Fruit fly (Drosophila melanogaster): ENCODE results near the gene ppan.

ppan gene

dm6 chr3R:21151090-21151870, 35.2 kb downstream of the ppan start (continued):
- TF ChIP-seq CG3995 (GFP tag; optimal IDR thresholded peaks at IDR 0.05) = no peak
- no peak for TF ChIP-seq CG7928 (GFP tag; optimal IDR thresholded peaks at IDR 0.05)
- TF ChIP-seq CG12104 (GFP tag; optimal IDR thresholded peaks at IDR 0.05) = no peak
- TF ChIP-seq row (GFP tag; IDR thresholded peaks at IDR 0.05) = peak; percentile 76
- no peak for TF ChIP-seq bigmax (GFP tag; optimal IDR thresholded peaks at IDR 0.05)
- peak; percentile 54 for TF ChIP-seq Chrac-16 (GFP tag; optimal IDR thresholded peaks at IDR 0.05)
- TF ChIP-seq Optix (GFP tag; IDR thresholded peaks at IDR 0.05) = no peak
- TF ChIP-seq CG33213 (GFP tag; optimal IDR thresholded peaks at IDR 0.05) = no peak
- TF ChIP-seq CG15073 (GFP tag; optimal IDR thresholded peaks at IDR 0.05) = no peak
- no peak for TF ChIP-seq Gsc (GFP tag; IDR thresholded peaks at IDR 0.05)
- peak; percentile 59 for TF ChIP-seq gro (GFP tag; optimal IDR thresholded peaks at IDR 0.05)
- TF ChIP-seq CG2678 (tag; optimal IDR thresholded peaks at IDR 0.05) = peak; percentile 80
- TF ChIP-seq bab2 (GFP tag; optimal IDR thresholded peaks at IDR 0.05) = peak; percentile 68
- peak; percentile 50 for TF ChIP-seq CG12071 (GFP tag; optimal IDR thresholded peaks at IDR 0.05)
- peak; percentile 23 for TF ChIP-seq Max (GFP tag; optimal IDR thresholded peaks at IDR 0.05)
- TF ChIP-seq CG12744 (GFP tag; optimal IDR thresholded peaks at IDR 0.05) = no peak
- no peak for TF ChIP-seq CG6654 (GFP tag; optimal IDR thresholded peaks at IDR 0.05)
- no peak for TF ChIP-seq br (optimal IDR thresholded peaks at IDR 0.05)
- TF ChIP-seq CG18619 (GFP tag; optimal IDR thresholded peaks at IDR 0.05) = peak; percentile 9
- TF ChIP-seq zfh1 (GFP tag; IDR thresholded peaks at IDR 0.05) = no peak
- TF ChIP-seq otp (GFP tag; IDR thresholded peaks at IDR 0.05) = 0 out of 3 replicates have a peak, but pooled peaks have one; percentile 7
- TF ChIP-seq lab (GFP tag; optimal IDR thresholded peaks at IDR 0.05) = peak; percentile 81
- peak; percentile 47 for TF ChIP-seq Sox100B (GFP tag; optimal IDR thresholded peaks at IDR 0.05)
- peak; percentile 46 for TF ChIP-seq CG17829 (tag; optimal IDR thresholded peaks at IDR 0.05)
- no peak for TF ChIP-seq Stat92E (GFP tag; optimal IDR thresholded peaks at IDR 0.05)
- TF ChIP-seq mam (GFP tag; optimal IDR thresholded peaks at IDR 0.05) = peak; percentile 53
- peak; percentile 44 for TF ChIP-seq tap (tag; optimal IDR thresholded peaks at IDR 0.05)
- peak; percentile 4 for TF ChIP-seq CG10979 (tag; optimal IDR thresholded peaks at IDR 0.05)
- TF ChIP-seq ab (GFP tag; optimal IDR thresholded peaks at IDR 0.05) = no peak
- TF ChIP-seq klu (GFP tag; IDR thresholded peaks at IDR 0.05) = peak; percentile 33; the same call in 1 of the 2 replicates
- TF ChIP-seq Blimp-1 (GFP tag; optimal IDR thresholded peaks at IDR 0.05) = peak; percentile 38
- no peak for TF ChIP-seq disco-r (GFP tag; optimal IDR thresholded peaks at IDR 0.05)
- TF ChIP-seq CG17385 (GFP tag; optimal IDR thresholded peaks at IDR 0.05) = peak; percentile 60
- TF ChIP-seq Dad (GFP tag; optimal IDR thresholded peaks at IDR 0.05) = no peak
- 0 out of 3 replicates have a peak, but pooled peaks have one; percentile 42 for TF ChIP-seq CG2889 (GFP tag; IDR thresholded peaks at IDR 0.05)
- TF ChIP-seq CG6765 (GFP tag; optimal IDR thresholded peaks at IDR 0.05) = peak; percentile 32
- TF ChIP-seq CG8478 (optimal IDR thresholded peaks at IDR 0.05) = no peak
- no peak for TF ChIP-seq Lim3 (GFP tag; IDR thresholded peaks at IDR 0.05)
- TF ChIP-seq Fer1 (GFP tag; optimal IDR thresholded peaks at IDR 0.05) = peak; percentile 37
- peak; percentile 43 for TF ChIP-seq ssp (GFP tag; IDR thresholded peaks at IDR 0.05)
- TF ChIP-seq phol (tag; optimal IDR thresholded peaks at IDR 0.05) = peak; percentile 54
- peak; percentile 18 for TF ChIP-seq CG31365 (tag; optimal IDR thresholded peaks at IDR 0.05)
- TF ChIP-seq slbo (GFP tag; IDR thresholded peaks at IDR 0.05) = peak; percentile 77
- 0 out of 3 replicates have a peak, but pooled peaks have one; percentile 34 for TF ChIP-seq H15 (GFP tag; IDR thresholded peaks at IDR 0.05)
- TF ChIP-seq D19B (GFP tag; optimal IDR thresholded peaks at IDR 0.05) = peak; percentile 37
- no peak for TF ChIP-seq Poxn (GFP tag; IDR thresholded peaks at IDR 0.05)
- no peak for TF ChIP-seq kah (GFP tag; optimal IDR thresholded peaks at IDR 0.05)
- no peak for TF ChIP-seq fd64A (GFP tag; optimal IDR thresholded peaks at IDR 0.05)
- TF ChIP-seq org-1 (GFP tag; optimal IDR thresholded peaks at IDR 0.05) = no peak
- TF ChIP-seq CG32767 (GFP tag; IDR thresholded peaks at IDR 0.05) = no peak
- no peak for TF ChIP-seq CG3163 (GFP tag; optimal IDR thresholded peaks at IDR 0.05)
